Fruit fly (Drosophila melanogaster): ENCODE results near the gene CG1647.

CG1647 gene

DNA sequence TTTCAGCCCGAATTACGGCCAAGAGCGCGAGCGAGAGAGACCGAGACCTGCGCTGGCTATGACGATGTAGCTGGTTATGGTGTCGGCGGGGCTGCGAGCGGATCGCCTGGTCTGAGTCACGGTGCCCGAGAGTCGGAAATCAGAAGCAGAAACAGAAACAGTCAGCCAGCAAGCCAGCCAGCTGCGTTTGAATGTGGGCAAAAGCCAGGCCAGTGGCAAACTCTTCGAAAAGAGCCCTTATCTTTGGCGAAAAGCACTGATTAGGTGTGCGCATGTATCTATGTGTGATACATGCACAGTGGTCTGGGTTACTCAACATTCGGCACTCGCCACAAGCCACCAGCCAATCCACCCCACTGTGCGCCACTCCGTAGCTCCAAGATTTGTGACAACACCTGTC is 11.2 kb downstream of the CG1647 start (continued):
- no peak for TF ChIP-seq aop (GFP tag; IDR thresholded peaks at IDR 0.05)
- no peak for TF ChIP-seq bsh (GFP tag; optimal IDR thresholded peaks at IDR 0.05)
- TF ChIP-seq CG33213 (GFP tag; optimal IDR thresholded peaks at IDR 0.05), result no peak
- TF ChIP-seq lbe (GFP tag; optimal IDR thresholded peaks at IDR 0.05), result no peak
- no peak for TF ChIP-seq CG7963 (GFP tag; IDR thresholded peaks at IDR 0.05; ENCODE audit: partially characterized antibody)
- no peak for TF ChIP-seq dmrt11E (tag; optimal IDR thresholded peaks at IDR 0.05)
- no peak for TF ChIP-seq CG4404 (GFP tag; IDR thresholded peaks at IDR 0.05)
- no peak for TF ChIP-seq NfI (GFP tag; optimal IDR thresholded peaks at IDR 0.05)
- no peak for TF ChIP-seq pnt (GFP tag; optimal IDR thresholded peaks at IDR 0.05)
- peak; percentile 18 for TF ChIP-seq caup (GFP tag; optimal IDR thresholded peaks at IDR 0.05; ENCODE audit: severe bottlenecking)
- TF ChIP-seq row (GFP tag; IDR thresholded peaks at IDR 0.05), result peak; percentile 51
- TF ChIP-seq CG3847 (GFP tag; IDR thresholded peaks at IDR 0.05), result 0 out of 2 replicates have a peak, but pooled peaks have one; percentile 4
- no peak for TF ChIP-seq Xrp1 (GFP tag; IDR thresholded peaks at IDR 0.05)
- peak; percentile 20; the same call in 1 of the 3 replicates for TF ChIP-seq CG11695 (GFP tag; IDR thresholded peaks at IDR 0.05)
- TF ChIP-seq Ssrp (tag; optimal IDR thresholded peaks at IDR 0.05), result no peak
- no peak for TF ChIP-seq CG7839 (tag; optimal IDR thresholded peaks at IDR 0.05)
- no peak for TF ChIP-seq Meics (GFP tag; optimal IDR thresholded peaks at IDR 0.05)
- no peak for TF ChIP-seq Gsc (GFP tag; IDR thresholded peaks at IDR 0.05)
- no peak for TF ChIP-seq CG11560 (tag; IDR thresholded peaks at IDR 0.05)
- no peak for TF ChIP-seq Chrac-16 (GFP tag; optimal IDR thresholded peaks at IDR 0.05)
- TF ChIP-seq Nf-YA (GFP tag; IDR thresholded peaks at IDR 0.05), result no peak
- no peak for TF ChIP-seq CG17359 (tag; optimal IDR thresholded peaks at IDR 0.05)
- TF ChIP-seq cwo (GFP tag; optimal IDR thresholded peaks at IDR 0.05), result no peak
- no peak for TF ChIP-seq CG3065 (GFP tag; optimal IDR thresholded peaks at IDR 0.05)
- no peak for TF ChIP-seq CG10147 (GFP tag; optimal IDR thresholded peaks at IDR 0.05)
- TF ChIP-seq CG31224 (GFP tag; IDR thresholded peaks at IDR 0.05), result no peak
- TF ChIP-seq CG15696 (tag; optimal IDR thresholded peaks at IDR 0.05), result no peak
- TF ChIP-seq insv (GFP tag; optimal IDR thresholded peaks at IDR 0.05), result no peak
- no peak for TF ChIP-seq pb (GFP tag; optimal IDR thresholded peaks at IDR 0.05)
- no peak for TF ChIP-seq zen (tag; optimal IDR thresholded peaks at IDR 0.05)
- no peak for TF ChIP-seq bab2 (GFP tag; optimal IDR thresholded peaks at IDR 0.05)
- TF ChIP-seq exex (tag; optimal IDR thresholded peaks at IDR 0.05), result no peak
- no peak for TF ChIP-seq Mad (GFP tag; optimal IDR thresholded peaks at IDR 0.05)
- TF ChIP-seq Ptx1 (GFP tag; IDR thresholded peaks at IDR 0.05), result peak; percentile 17; the same call in 1 of the 2 replicates
- TF ChIP-seq D (optimal IDR thresholded peaks at IDR 0.05), result no peak
- no peak for TF ChIP-seq D (GFP tag; optimal IDR thresholded peaks at IDR 0.05)
- no peak for TF ChIP-seq gsb-n (tag; optimal IDR thresholded peaks at IDR 0.05)
- TF ChIP-seq dati (GFP tag; IDR thresholded peaks at IDR 0.05), result no peak
- TF ChIP-seq prd (optimal IDR thresholded peaks at IDR 0.05), result no peak
- TF ChIP-seq prd (GFP tag; IDR thresholded peaks at IDR 0.05), result no peak
- TF ChIP-seq Sry-δ (GFP tag; optimal IDR thresholded peaks at IDR 0.05), result no peak
- no peak for TF ChIP-seq br (optimal IDR thresholded peaks at IDR 0.05)
- TF ChIP-seq Fer1 (GFP tag; optimal IDR thresholded peaks at IDR 0.05), result peak; percentile 28
- no peak for TF ChIP-seq nerfin-1 (tag; optimal IDR thresholded peaks at IDR 0.05)
- TF ChIP-seq lab (GFP tag; optimal IDR thresholded peaks at IDR 0.05), result peak; percentile 54
- TF ChIP-seq Max (GFP tag; optimal IDR thresholded peaks at IDR 0.05), result no peak
- no peak for TF ChIP-seq Sox100B (GFP tag; optimal IDR thresholded peaks at IDR 0.05)
- TF ChIP-seq Hsf (GFP tag; optimal IDR thresholded peaks at IDR 0.05), result no peak
- no peak for TF ChIP-seq CG3163 (GFP tag; optimal IDR thresholded peaks at IDR 0.05)
- no peak for TF ChIP-seq CG17802 (tag; optimal IDR thresholded peaks at IDR 0.05)
- TF ChIP-seq CG2712 (tag; optimal IDR thresholded peaks at IDR 0.05), result no peak
- 0 out of 2 replicates have a peak, but pooled peaks have one; percentile 8 for TF ChIP-seq lmd (GFP tag; IDR thresholded peaks at IDR 0.05)
